Fruit fly (Drosophila melanogaster) whole organism: ENCODE results near the gene Trx2.

Experiments used
- Dll ChIP-seq: fragments of >200 bp; optimal IDR thresholded peaks from 2 replicates; lab custom pipeline; 2017
- EcR ChIP-seq, 2 experiments: fragments of >200 bp; optimal IDR thresholded peaks; 2 replicates each; lab custom pipeline; 2017; ENCODE audit warnings: missing biosample characterization in 2 of 2, missing genetic modification characterization in 2 of 2, missing genetic modification reagents in 2 of 2
- pan ChIP-seq: fragments of >200 bp; optimal IDR thresholded peaks from 2 replicates; lab custom pipeline; 2017
- psq ChIP-seq: fragments of >200 bp; optimal IDR thresholded peaks from 2 replicates; lab custom pipeline; 2017

DNA sequence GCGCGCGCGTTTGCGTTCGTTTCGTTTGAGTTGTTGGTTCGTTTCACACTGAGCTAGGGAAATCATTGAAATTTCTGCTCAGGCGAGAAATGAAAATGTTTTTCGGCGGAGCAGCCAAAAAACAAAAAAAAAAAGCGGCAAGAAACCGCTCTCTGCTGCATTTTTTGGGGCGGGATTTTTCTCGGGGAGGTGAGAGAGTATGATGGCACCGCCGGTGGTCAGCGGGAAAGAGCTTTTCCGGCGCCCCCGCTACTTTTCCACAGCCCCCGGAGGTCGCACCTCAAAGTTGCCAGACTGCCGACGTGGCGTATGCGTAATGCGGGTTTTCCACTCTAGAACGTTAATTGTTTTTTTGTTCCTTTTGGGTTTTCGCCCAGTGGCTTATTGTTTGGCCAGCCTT is 47.6 kb upstream of the Trx2 start, which contains the start of gene CG46468:
- TF ChIP-seq psq, result no peak
- TF ChIP-seq EcR (GFP tag; optimal IDR thresholded peaks at IDR 0.05; lab: Kevin White, UChicago), result no peak
- no peak for TF ChIP-seq pan (lab: Kevin White, UChicago)
- TF ChIP-seq Dll (lab: Kevin White, UChicago), result no peak
